Fruit fly (Drosophila melanogaster): ENCODE data around the gene Hex-A.

Hex-A gene

dm6 chrX:9553545-9554320 is 31.7 kb upstream of the Hex-A start (continued):
- peak; percentile 82 for TF ChIP-seq tup (GFP tag; optimal IDR thresholded peaks at IDR 0.05)
- TF ChIP-seq Sox100B (GFP tag; optimal IDR thresholded peaks at IDR 0.05): peak; percentile 74
- TF ChIP-seq Deaf1 (tag; optimal IDR thresholded peaks at IDR 0.05): peak; percentile 100
- peak; percentile 88 for TF ChIP-seq vfl (GFP tag; optimal IDR thresholded peaks at IDR 0.05)
- peak; percentile 62 for TF ChIP-seq Ets65A (GFP tag)
- TF ChIP-seq Blimp-1 (GFP tag; optimal IDR thresholded peaks at IDR 0.05): peak; percentile 90
- TF ChIP-seq dmrt99B (tag; optimal IDR thresholded peaks at IDR 0.05): peak; percentile 88
- TF ChIP-seq tll (GFP tag; optimal IDR thresholded peaks at IDR 0.05): no peak
- peak; percentile 65 for TF ChIP-seq slou (GFP tag; optimal IDR thresholded peaks at IDR 0.05)
- peak; percentile 57 for TF ChIP-seq stwl (tag; optimal IDR thresholded peaks at IDR 0.05)
- TF ChIP-seq Abd-B (GFP tag; optimal IDR thresholded peaks at IDR 0.05): peak; percentile 37
- TF ChIP-seq Dek (tag; optimal IDR thresholded peaks at IDR 0.05): peak; percentile 69
- TF ChIP-seq CG34376 (GFP tag; optimal IDR thresholded peaks at IDR 0.05): peak; percentile 78
- peak; percentile 61; the same call in 1 of the 3 replicates for TF ChIP-seq CG2199 (GFP tag; IDR thresholded peaks at IDR 0.05)
- peak; percentile 27 for TF ChIP-seq ash1 (GFP tag; optimal IDR thresholded peaks at IDR 0.05)
- TF ChIP-seq CG5245 (GFP tag; optimal IDR thresholded peaks at IDR 0.05): peak; percentile 78
- peak; percentile 86 for TF ChIP-seq CG17359 (tag; optimal IDR thresholded peaks at IDR 0.05)
- TF ChIP-seq kni (GFP tag; optimal IDR thresholded peaks at IDR 0.05): peak; percentile 45
- TF ChIP-seq jumu (GFP tag; optimal IDR thresholded peaks at IDR 0.05): peak; percentile 53
- peak; percentile 89 for TF ChIP-seq CG14014 (GFP tag; IDR thresholded peaks at IDR 0.05)
- peak; percentile 48 for TF ChIP-seq tx (GFP tag; optimal IDR thresholded peaks at IDR 0.05)
- TF ChIP-seq bab2 (GFP tag; optimal IDR thresholded peaks at IDR 0.05): peak; percentile 65
- TF ChIP-seq wor (GFP tag; IDR thresholded peaks at IDR 0.05): peak; percentile 61
- TF ChIP-seq knrl (GFP tag; IDR thresholded peaks at IDR 0.05; ENCODE audit: partially characterized antibody): 0 out of 3 replicates have a peak, but pooled peaks have one; percentile 19
- peak; percentile 89 for TF ChIP-seq grau (tag; optimal IDR thresholded peaks at IDR 0.05)
- peak; percentile 65 for TF ChIP-seq D19B (GFP tag; optimal IDR thresholded peaks at IDR 0.05)
- peak; percentile 84 for TF ChIP-seq Ssrp (tag; optimal IDR thresholded peaks at IDR 0.05)
- peak in 1 of 2 experiments; percentile 93 for TF ChIP-seq eve (GFP tag; optimal IDR thresholded peaks at IDR 0.05)
- TF ChIP-seq cad (GFP tag; optimal IDR thresholded peaks at IDR 0.05): no peak
- peak; percentile 78 for TF ChIP-seq Six4 (GFP tag; optimal IDR thresholded peaks at IDR 0.05)
- peak; percentile 47 for TF ChIP-seq exex (tag; optimal IDR thresholded peaks at IDR 0.05)
- peak; percentile 56 for TF ChIP-seq CG31388 (GFP tag; optimal IDR thresholded peaks at IDR 0.05)
- TF ChIP-seq Gug (GFP tag; IDR thresholded peaks at IDR 0.05): peak; percentile 68
- no peak for TF ChIP-seq h (optimal IDR thresholded peaks at IDR 0.05)
- TF ChIP-seq CG30403 (GFP tag; optimal IDR thresholded peaks at IDR 0.05): peak; percentile 90
- TF ChIP-seq NfI (GFP tag; optimal IDR thresholded peaks at IDR 0.05): peak; percentile 84
- TF ChIP-seq CG15011 (GFP tag; optimal IDR thresholded peaks at IDR 0.05): peak; percentile 72
- peak; percentile 76 for TF ChIP-seq cwo (GFP tag; optimal IDR thresholded peaks at IDR 0.05)
- TF ChIP-seq CG4707 (GFP tag; optimal IDR thresholded peaks at IDR 0.05): peak; percentile 67
- peak; percentile 83 for TF ChIP-seq CG17612 (GFP tag; IDR thresholded peaks at IDR 0.05)
- no peak for TF ChIP-seq gfzf (GFP tag; optimal IDR thresholded peaks at IDR 0.05)
- TF ChIP-seq Meics (GFP tag; optimal IDR thresholded peaks at IDR 0.05): peak; percentile 88
- TF ChIP-seq CG8388 (GFP tag; optimal IDR thresholded peaks at IDR 0.05): peak; percentile 87
- TF ChIP-seq CG12769 (tag; optimal IDR thresholded peaks at IDR 0.05): peak; percentile 91
- TF ChIP-seq CG7745 (tag; optimal IDR thresholded peaks at IDR 0.05): no peak
- TF ChIP-seq CG14667 (GFP tag; IDR thresholded peaks at IDR 0.05): peak; percentile 80
- TF ChIP-seq yki (optimal IDR thresholded peaks at IDR 0.05): no peak
- peak; percentile 68 for TF ChIP-seq fd64A (GFP tag; optimal IDR thresholded peaks at IDR 0.05)
- peak; percentile 88 for TF ChIP-seq dmrt11E (tag; optimal IDR thresholded peaks at IDR 0.05)

Measured in whole organism, embryonic.